Worm (Caenorhabditis elegans): ENCODE measurements around the gene sknr-1.

ce11 chrV:2657682-2658081, 32.4 kb upstream of the sknr-1 start:
- TF ChIP-seq gmeb-1 (tag; optimal IDR thresholded peaks at IDR 0.05) (peak; percentile 35), fos-1 (tag; optimal IDR thresholded peaks at IDR 0.05) (no peak), lin-39 (tag; optimal IDR thresholded peaks at IDR 0.05) (no peak), ZK546.5 (tag; optimal IDR thresholded peaks at IDR 0.05) (no peak), ama-1 (optimal IDR thresholded peaks at IDR 0.05) (no peak), nhr-6 (tag; optimal IDR thresholded peaks at IDR 0.05) (no peak)

Measured in whole organism, L2 larva.